Fruit fly (Drosophila melanogaster) whole organism, embryonic: ENCODE data around the gene CG43248.

Experiments used
- Atf3 ChIP-seq: fragments of 200-800 bp; sonication (Bioruptor generic); optimal IDR thresholded peaks from 3 replicates; lab custom pipeline; 2016; ENCODE audit warnings: missing biosample characterization, missing genetic modification characterization
- BEAF-32 ChIP-seq: fragments of 200-800 bp; sonication (Bioruptor generic); optimal IDR thresholded peaks from 3 replicates; lab custom pipeline; 2017; ENCODE audit warnings: missing biosample characterization, missing genetic modification characterization, mild to moderate bottlenecking, moderate library complexity, missing genetic modification reagents
- CG10274 ChIP-seq: fragments of 200-800 bp; sonication (Bioruptor generic); optimal IDR thresholded peaks from 3 replicates; lab custom pipeline; 2017; ENCODE audit warnings: missing biosample characterization, mild to moderate bottlenecking, missing genetic modification characterization
- CG10979 ChIP-seq: fragments of 200-800 bp; sonication (Bioruptor generic); optimal IDR thresholded peaks from 2 replicates; lab custom pipeline; 2018; ENCODE audit warnings: missing biosample characterization, mild to moderate bottlenecking, missing genetic modification characterization, moderate library complexity
- CG11093 ChIP-seq: fragments of 200-800 bp; sonication (Bioruptor generic); IDR thresholded peaks from 3 replicates; pipeline ENCODE4 v1.3.6; 2022; ENCODE audit warnings: missing biosample characterization, missing genetic modification characterization
- CG11560 ChIP-seq: fragments of 200-800 bp; sonication (Bioruptor generic); IDR thresholded peaks from 3 replicates; pipeline ENCODE4 v1.3.6; 2022; ENCODE audit warnings: missing biosample characterization, missing genetic modification characterization
- CG11723 ChIP-seq: fragments of 200-800 bp; sonication (Bioruptor generic); optimal IDR thresholded peaks from 2 replicates; lab custom pipeline; 2017; ENCODE audit warnings: missing biosample characterization, mild to moderate bottlenecking, missing genetic modification characterization
- CG12391 ChIP-seq: fragments of 200-800 bp; sonication (Bioruptor generic); optimal IDR thresholded peaks from 3 replicates; lab custom pipeline; 2018; ENCODE audit warnings: missing biosample characterization, mild to moderate bottlenecking, missing genetic modification characterization, moderate library complexity
- CG13894 ChIP-seq: fragments of 200-800 bp; sonication (Bioruptor generic); optimal IDR thresholded peaks from 3 replicates; lab custom pipeline; 2018; ENCODE audit warnings: missing biosample characterization, mild to moderate bottlenecking, missing genetic modification characterization, moderate library complexity
- CG14014 ChIP-seq: fragments of 200-800 bp; sonication (Bioruptor generic); IDR thresholded peaks from 2 replicates; pipeline ENCODE4 v1.3.6; 2022; ENCODE audit warnings: missing biosample characterization, missing genetic modification characterization
- CG14710 ChIP-seq: fragments of 200-800 bp; sonication (Bioruptor generic); optimal IDR thresholded peaks from 3 replicates; lab custom pipeline; 2019; ENCODE audit warnings: missing biosample characterization, mild to moderate bottlenecking, missing genetic modification characterization, moderate library complexity
- CG17359 ChIP-seq: fragments of 200-800 bp; sonication (Bioruptor generic); optimal IDR thresholded peaks from 3 replicates; lab custom pipeline; 2018; ENCODE audit warnings: missing biosample characterization, mild to moderate bottlenecking, missing genetic modification characterization, moderate library complexity
- CG17612 ChIP-seq: fragments of 200-800 bp; sonication (Bioruptor generic); IDR thresholded peaks from 2 replicates; pipeline ENCODE4 v1.3.6; 2022; ENCODE audit warnings: missing biosample characterization, missing genetic modification characterization
- CG18764 ChIP-seq: fragments of 200-800 bp; sonication (Bioruptor generic); optimal IDR thresholded peaks from 3 replicates; lab custom pipeline; 2016; ENCODE audit warnings: missing biosample characterization, missing genetic modification characterization
- CG33213 ChIP-seq: fragments of 200-800 bp; sonication (Bioruptor generic); optimal IDR thresholded peaks from 3 replicates; lab custom pipeline; 2016; ENCODE audit warnings: missing biosample characterization, missing genetic modification characterization
- CG4282 ChIP-seq: fragments of 200-800 bp; sonication (Bioruptor generic); optimal IDR thresholded peaks from 2 replicates; lab custom pipeline; 2016; ENCODE audit warnings: missing biosample characterization, missing genetic modification characterization
- CG5180 ChIP-seq: fragments of 200-800 bp; sonication (Bioruptor generic); optimal IDR thresholded peaks from 3 replicates; lab custom pipeline; 2017; ENCODE audit warnings: missing biosample characterization, missing genetic modification characterization, mild to moderate bottlenecking, moderate library complexity, missing genetic modification reagents
- CG5953 ChIP-seq: fragments of 200-800 bp; sonication (Bioruptor generic); IDR thresholded peaks from 2 replicates; pipeline ENCODE4 v1.3.6; 2022; ENCODE audit warnings: missing biosample characterization, missing genetic modification characterization
- CG6813 ChIP-seq: fragments of 200-800 bp; sonication (Bioruptor generic); optimal IDR thresholded peaks from 2 replicates; lab custom pipeline; 2017; ENCODE audit warnings: missing biosample characterization, missing genetic modification characterization, mild to moderate bottlenecking, moderate library complexity, missing genetic modification reagents
- CG7357 ChIP-seq: fragments of 200-800 bp; sonication (Bioruptor generic); IDR thresholded peaks from 3 replicates; pipeline ENCODE4 v1.3.6; 2022; ENCODE audit warnings: missing biosample characterization, missing genetic modification characterization
- CG7372 ChIP-seq: fragments of 200-800 bp; sonication (Bioruptor generic); IDR thresholded peaks from 2 replicates; pipeline ENCODE4 v1.3.6; 2022; ENCODE audit warnings: missing biosample characterization, missing genetic modification characterization
- CG7839 ChIP-seq: fragments of 200-800 bp; sonication (Bioruptor generic); optimal IDR thresholded peaks from 3 replicates; lab custom pipeline; 2018; ENCODE audit warnings: missing biosample characterization, mild to moderate bottlenecking, missing genetic modification characterization, moderate library complexity
- CG8924 ChIP-seq: fragments of 200-800 bp; optimal IDR thresholded peaks from 3 replicates; lab custom pipeline; 2019; ENCODE audit warnings: missing biosample characterization, mild to moderate bottlenecking, missing genetic modification characterization, moderate library complexity
- CTCF ChIP-seq: fragments of 200-800 bp; sonication (Bioruptor generic); optimal IDR thresholded peaks from 2 replicates; lab custom pipeline; 2017; ENCODE audit warnings: missing biosample characterization, mild to moderate bottlenecking, missing genetic modification characterization, moderate library complexity
- Camta ChIP-seq: fragments of 200-800 bp; sonication (Bioruptor generic); optimal IDR thresholded peaks from 2 replicates; lab custom pipeline; 2016; ENCODE audit warnings: missing biosample characterization, missing genetic modification characterization
- Drgx ChIP-seq: fragments of 200-800 bp; sonication (Bioruptor generic); IDR thresholded peaks from 2 replicates; pipeline ENCODE4 v1.3.6; 2022; ENCODE audit warnings: missing biosample characterization, missing genetic modification characterization
- GATAe ChIP-seq: fragments of 200-800 bp; sonication (Bioruptor generic); conservative IDR thresholded peaks from 2 replicates; pipeline ENCODE4 v1.3.6; 2022; ENCODE audit warnings: missing biosample characterization, missing genetic modification characterization
- HLHmδ ChIP-seq: fragments of 200-800 bp; sonication (Bioruptor generic); optimal IDR thresholded peaks from 2 replicates; lab custom pipeline; 2018; ENCODE audit warnings: missing biosample characterization, mild to moderate bottlenecking, missing genetic modification characterization, moderate library complexity
- Hr78 ChIP-seq, 2 experiments: fragments of 200-800 bp in 1 of 2; fragments of >200 bp in 1 of 2; sonication (Bioruptor generic) in 1 of 2; optimal IDR thresholded peaks; 2 replicates each; lab custom pipeline; 2017 to 2019; ENCODE audit warnings: missing biosample characterization in 2 of 2, missing genetic modification characterization in 2 of 2, mild to moderate bottlenecking in 1 of 2, moderate library complexity in 1 of 2
- Oli ChIP-seq: fragments of 200-800 bp; sonication (Bioruptor generic); optimal IDR thresholded peaks from 2 replicates; lab custom pipeline; 2018; ENCODE audit warnings: missing biosample characterization, mild to moderate bottlenecking, missing genetic modification characterization, moderate library complexity
- Ravus ChIP-seq: fragments of 200-800 bp; sonication (Bioruptor generic); IDR thresholded peaks from 2 replicates; pipeline ENCODE4 v1.3.6; 2022; ENCODE audit warnings: missing biosample characterization, missing genetic modification characterization
- Scr ChIP-seq: fragments of 200-800 bp; sonication (Bioruptor generic); IDR thresholded peaks from 2 replicates; pipeline ENCODE4 v1.3.6; 2022; ENCODE audit warnings: missing biosample characterization, missing genetic modification characterization; ENCODE audit not compliant: partially characterized antibody
- Stat92E ChIP-seq, 3 experiments: fragments of >200 bp in 2 of 3; fragments of 200-800 bp in 1 of 3; sonication (Bioruptor generic) in 1 of 3; optimal IDR thresholded peaks; 2 replicates each; lab custom pipeline; 2017 to 2019; ENCODE audit warnings: missing biosample characterization in 3 of 3, missing genetic modification characterization in 3 of 3, mild to moderate bottlenecking in 1 of 3, moderate library complexity in 1 of 3
- Usf ChIP-seq: fragments of 200-800 bp; sonication (Bioruptor generic); optimal IDR thresholded peaks from 2 replicates; lab custom pipeline; 2017; ENCODE audit warnings: missing genotype, missing biosample characterization, missing genetic modification characterization
- Xbp1 ChIP-seq: fragments of 200-800 bp; sonication (Bioruptor generic); optimal IDR thresholded peaks from 3 replicates; lab custom pipeline; 2016; ENCODE audit warnings: missing biosample characterization, mild to moderate bottlenecking, missing genetic modification characterization
- chinmo ChIP-seq: fragments of 200-800 bp; sonication (Bioruptor generic); IDR thresholded peaks from 4 replicates; pipeline ENCODE4 v1.3.6; 2022; ENCODE audit warnings: missing biosample characterization, missing genetic modification characterization; ENCODE audit not compliant: partially characterized antibody
- chn ChIP-seq: fragments of 200-800 bp; sonication (Bioruptor generic); optimal IDR thresholded peaks from 2 replicates; lab custom pipeline; 2016; ENCODE audit warnings: missing biosample characterization, missing genetic modification characterization
- croc ChIP-seq: fragments of 200-800 bp; sonication (Bioruptor generic); conservative IDR thresholded peaks from 3 replicates; pipeline ENCODE4 v1.3.6; 2022; ENCODE audit warnings: missing biosample characterization, missing genetic modification characterization
- dm ChIP-seq: fragments of 200-800 bp; sonication (Bioruptor generic); optimal IDR thresholded peaks from 3 replicates; lab custom pipeline; 2016; ENCODE audit warnings: missing biosample characterization, missing genetic modification characterization
- ems ChIP-seq: fragments of 200-800 bp; sonication (Bioruptor generic); optimal IDR thresholded peaks from 3 replicates; lab custom pipeline; 2016; ENCODE audit warnings: missing biosample characterization, missing genetic modification characterization
- esg ChIP-seq: fragments of 200-800 bp; sonication (Bioruptor generic); conservative IDR thresholded peaks from 2 replicates; pipeline ENCODE4 v1.3.6; 2022; ENCODE audit warnings: missing biosample characterization, missing genetic modification characterization
- gcm2 ChIP-seq: fragments of 200-800 bp; sonication (Bioruptor generic); optimal IDR thresholded peaks from 2 replicates; lab custom pipeline; 2016; ENCODE audit warnings: missing biosample characterization, missing genetic modification characterization
- ind ChIP-seq: fragments of 200-800 bp; sonication (Bioruptor generic); optimal IDR thresholded peaks from 3 replicates; lab custom pipeline; 2016; ENCODE audit warnings: missing biosample characterization, missing genetic modification characterization
- mam ChIP-seq: fragments of 200-800 bp; sonication (Bioruptor generic); optimal IDR thresholded peaks from 3 replicates; lab custom pipeline; 2016; ENCODE audit warnings: missing biosample characterization, missing genetic modification characterization
- nmo ChIP-seq: fragments of 200-800 bp; sonication (Bioruptor generic); optimal IDR thresholded peaks from 2 replicates; lab custom pipeline; 2018; ENCODE audit warnings: missing biosample characterization, mild to moderate bottlenecking, missing genetic modification characterization, moderate library complexity
- ranshi ChIP-seq: fragments of 200-800 bp; sonication (Bioruptor generic); IDR thresholded peaks from 2 replicates; pipeline ENCODE4 v1.3.6; 2022; ENCODE audit warnings: missing biosample characterization, missing genetic modification characterization
- repo ChIP-seq: fragments of 200-800 bp; sonication (Bioruptor generic); optimal IDR thresholded peaks from 2 replicates; lab custom pipeline; 2016; ENCODE audit warnings: missing biosample characterization, missing genetic modification characterization
- wor ChIP-seq: fragments of 200-800 bp; sonication (Bioruptor generic); IDR thresholded peaks from 2 replicates; pipeline ENCODE4 v1.3.6; 2022; ENCODE audit warnings: missing biosample characterization, missing genetic modification characterization
- zen2 ChIP-seq: fragments of 200-800 bp; sonication (Bioruptor generic); IDR thresholded peaks from 3 replicates; pipeline ENCODE4 v1.3.6; 2022; ENCODE audit warnings: missing biosample characterization, missing genetic modification characterization; ENCODE audit not compliant: partially characterized antibody

CG43248 gene

dm6 chr3L:15537916-15538581, 6.8 kb upstream of the CG43248 start (continued):
- TF ChIP-seq chinmo (GFP tag; lab: Robert Waterston, UW) = 0 out of 4 replicates have a peak, but pooled peaks have one; percentile 42
- peak; percentile 78 for TF ChIP-seq Oli (tag; lab: Kevin White, UChicago)
- no peak for TF ChIP-seq Atf3 (GFP tag; lab: Kevin White, UChicago)
- TF ChIP-seq Scr (GFP tag; lab: Robert Waterston, UW) = no peak
- TF ChIP-seq Camta (GFP tag; lab: Kevin White, UChicago) = peak; percentile 35
- TF ChIP-seq CG6813 (GFP tag; lab: Kevin White, UChicago) = peak; percentile 24
- peak; percentile 9 for TF ChIP-seq dm (GFP tag; lab: Kevin White, UChicago)
- TF ChIP-seq Ravus (GFP tag; lab: Robert Waterston, UW) = no peak
- no peak for TF ChIP-seq CG18764 (GFP tag; lab: Kevin White, UChicago)
- peak; percentile 62 for TF ChIP-seq CG17359 (tag; lab: Kevin White, UChicago)
- TF ChIP-seq repo (GFP tag; lab: Kevin White, UChicago) = no peak
- TF ChIP-seq CG11093 (GFP tag; lab: Robert Waterston, UW) = 0 out of 3 replicates have a peak, but pooled peaks have one; percentile 43
- no peak for TF ChIP-seq CG17612
- TF ChIP-seq CG5180 (GFP tag; lab: Kevin White, UChicago) = peak; percentile 55
- TF ChIP-seq CG8924 (tag; lab: Kevin White, UChicago) = peak; percentile 77
- TF ChIP-seq CG14014 (GFP tag; lab: Robert Waterston, UW) = no peak
- peak; percentile 70 for TF ChIP-seq CG14710 (tag; lab: Kevin White, UChicago)
- TF ChIP-seq Xbp1 (GFP tag; lab: Kevin White, UChicago) = peak; percentile 63
- TF ChIP-seq BEAF-32 (GFP tag; lab: Kevin White, UChicago) = no peak
- TF ChIP-seq CG4282 (GFP tag; lab: Kevin White, UChicago) = no peak
- TF ChIP-seq CTCF (GFP tag; lab: Kevin White, UChicago) = peak; percentile 15
- peak; percentile 21; the same call in 1 of the 3 replicates for TF ChIP-seq croc (GFP tag; lab: Robert Waterston, UW)
- peak in 1 of 2 experiments; percentile 35 for TF ChIP-seq Hr78 (GFP tag; optimal IDR thresholded peaks at IDR 0.05; lab: Kevin White, UChicago)
- TF ChIP-seq CG11723 = peak; percentile 15
- peak; percentile 76 for TF ChIP-seq CG10979 (tag; lab: Kevin White, UChicago)
- TF ChIP-seq ems (GFP tag; lab: Kevin White, UChicago) = peak; percentile 21
- no peak for TF ChIP-seq wor (GFP tag; lab: Robert Waterston, UW)
- no peak for TF ChIP-seq gcm2 (GFP tag; lab: Kevin White, UChicago)
- no peak for TF ChIP-seq CG13894 (tag; lab: Kevin White, UChicago)
- TF ChIP-seq zen2 (GFP tag; lab: Robert Waterston, UW) = no peak
- no peak for TF ChIP-seq Stat92E (GFP tag; optimal IDR thresholded peaks at IDR 0.05; lab: Kevin White, UChicago)
- peak; percentile 1 for TF ChIP-seq Usf (GFP tag; lab: Kevin White, UChicago)
- TF ChIP-seq HLHmδ (GFP tag; lab: Kevin White, UChicago) = no peak
- peak; percentile 64 for TF ChIP-seq ind (GFP tag; lab: Kevin White, UChicago)
- peak; percentile 47 for TF ChIP-seq CG10274 (GFP tag; lab: Kevin White, UChicago)
- TF ChIP-seq esg (GFP tag; lab: Robert Waterston, UW) = peak; percentile 46
- TF ChIP-seq CG33213 (GFP tag; lab: Kevin White, UChicago) = peak; percentile 7
- peak; percentile 88 for TF ChIP-seq nmo (GFP tag; lab: Kevin White, UChicago)
- no peak for TF ChIP-seq CG11560 (tag; lab: Robert Waterston, UW)
- TF ChIP-seq Drgx (GFP tag; lab: Robert Waterston, UW) = peak; percentile 56
- no peak for TF ChIP-seq CG5953
- peak; percentile 81 for TF ChIP-seq CG12391 (tag; lab: Kevin White, UChicago)
- TF ChIP-seq CG7357 (GFP tag; lab: Robert Waterston, UW) = peak; percentile 47; the same call in 1 of the 3 replicates
- peak; percentile 12; the same call in 1 of the 2 replicates for TF ChIP-seq ranshi (GFP tag; lab: Robert Waterston, UW)
- peak; percentile 45 for TF ChIP-seq mam (GFP tag; lab: Kevin White, UChicago)
- peak; percentile 19 for TF ChIP-seq chn
- no peak for TF ChIP-seq CG7372
- peak; percentile 84 for TF ChIP-seq CG7839 (tag; lab: Kevin White, UChicago)
- TF ChIP-seq GATAe (GFP tag; lab: Robert Waterston, UW) = no peak
